Fruit fly (Drosophila melanogaster) whole organism, adult: ENCODE measurements around the gene Rad17.

Source experiments
- CG11617 ChIP-seq: fragments of 200-800 bp; sonication (Bioruptor generic); optimal IDR thresholded peaks from 2 replicates; lab custom pipeline; 2017; ENCODE audit warnings: mild to moderate bottlenecking, missing biosample characterization, missing genetic modification reagents, missing genetic modification characterization
- CG12768 ChIP-seq: fragments of 200-800 bp; sonication (Bioruptor generic); optimal IDR thresholded peaks from 2 replicates; lab custom pipeline; 2017; ENCODE audit warnings: missing biosample characterization, missing genetic modification characterization, mild to moderate bottlenecking, moderate library complexity, missing genetic modification reagents
- CG14711 ChIP-seq: fragments of 200-800 bp; sonication (Bioruptor generic); optimal IDR thresholded peaks from 2 replicates; lab custom pipeline; 2018; ENCODE audit warnings: missing biosample characterization, mild to moderate bottlenecking, missing genetic modification characterization, moderate library complexity
- CG1620 ChIP-seq: fragments of 200-800 bp; sonication (Bioruptor generic); optimal IDR thresholded peaks from 2 replicates; lab custom pipeline; 2016; ENCODE audit warnings: missing biosample characterization, missing genetic modification characterization
- CG33017 ChIP-seq: fragments of 200-800 bp; sonication (Bioruptor generic); optimal IDR thresholded peaks from 2 replicates; lab custom pipeline; 2018; ENCODE audit warnings: missing biosample characterization, mild to moderate bottlenecking, missing genetic modification characterization, moderate library complexity
- CG5204 ChIP-seq: fragments of 200-800 bp; sonication (Bioruptor generic); optimal IDR thresholded peaks from 2 replicates; lab custom pipeline; 2016; ENCODE audit warnings: missing biosample characterization, missing genetic modification characterization
- CG7045 ChIP-seq: fragments of 200-800 bp; sonication (Bioruptor generic); optimal IDR thresholded peaks from 2 replicates; lab custom pipeline; 2017; ENCODE audit warnings: missing biosample characterization, mild to moderate bottlenecking, missing genetic modification characterization
- CG7101 ChIP-seq: fragments of 200-800 bp; sonication (Bioruptor generic); optimal IDR thresholded peaks from 2 replicates; lab custom pipeline; 2018; ENCODE audit warnings: missing biosample characterization, mild to moderate bottlenecking, missing genetic modification characterization, moderate library complexity
- Clk ChIP-seq: fragments of 200-800 bp; sonication (Bioruptor generic); optimal IDR thresholded peaks from 2 replicates; lab custom pipeline; 2017; ENCODE audit warnings: missing biosample characterization, missing genetic modification characterization
- Crg-1 ChIP-seq: fragments of 200-800 bp; sonication (Bioruptor generic); optimal IDR thresholded peaks from 2 replicates; lab custom pipeline; 2016; ENCODE audit warnings: missing biosample characterization, missing genetic modification characterization
- Hr96 ChIP-seq: fragments of 200-800 bp; sonication (Bioruptor generic); optimal IDR thresholded peaks from 2 replicates; lab custom pipeline; 2016; ENCODE audit warnings: missing biosample characterization, missing genetic modification characterization
- Mnt ChIP-seq: fragments of 200-800 bp; sonication (Bioruptor generic); optimal IDR thresholded peaks from 2 replicates; lab custom pipeline; 2016; ENCODE audit warnings: missing biosample characterization, mild to moderate bottlenecking, missing genetic modification characterization
- bab1 ChIP-seq: fragments of 200-800 bp; sonication (Bioruptor generic); optimal IDR thresholded peaks from 3 replicates; lab custom pipeline; 2019; ENCODE audit warnings: missing biosample characterization, mild to moderate bottlenecking, missing genetic modification characterization, moderate library complexity
- cic ChIP-seq: fragments of 200-800 bp; sonication (Bioruptor generic); optimal IDR thresholded peaks from 2 replicates; lab custom pipeline; 2017; ENCODE audit warnings: missing biosample characterization, mild to moderate bottlenecking, missing genetic modification characterization, moderate library complexity
- cnc ChIP-seq, 2 experiments: fragments of >200 bp; optimal IDR thresholded peaks; 2 replicates each; lab custom pipeline; 2017
- kay ChIP-seq: fragments of 200-800 bp; sonication (Bioruptor generic); peaks from one replicate; lab custom pipeline; 2016; ENCODE audit warnings: missing biosample characterization, missing genetic modification characterization, borderline replicate concordance
- ovo ChIP-seq: fragments of 200-800 bp; sonication (Bioruptor generic); optimal IDR thresholded peaks from 2 replicates; lab custom pipeline; 2016; ENCODE audit warnings: missing biosample characterization, missing genetic modification characterization
- pad ChIP-seq: fragments of 200-800 bp; sonication (Bioruptor generic); optimal IDR thresholded peaks from 3 replicates; lab custom pipeline; 2017; ENCODE audit warnings: missing biosample characterization, missing genetic modification characterization, mild to moderate bottlenecking, moderate library complexity, missing genetic modification reagents
- tj ChIP-seq: fragments of 200-800 bp; sonication (Bioruptor generic); optimal IDR thresholded peaks from 3 replicates; lab custom pipeline; 2017; ENCODE audit warnings: missing biosample characterization, mild to moderate bottlenecking, missing genetic modification characterization, moderate library complexity
- toe ChIP-seq: fragments of 200-800 bp; sonication (Bioruptor generic); optimal IDR thresholded peaks from 2 replicates; lab custom pipeline; 2016; ENCODE audit warnings: missing biosample characterization, missing genetic modification characterization

Gene Rad17

DNA sequence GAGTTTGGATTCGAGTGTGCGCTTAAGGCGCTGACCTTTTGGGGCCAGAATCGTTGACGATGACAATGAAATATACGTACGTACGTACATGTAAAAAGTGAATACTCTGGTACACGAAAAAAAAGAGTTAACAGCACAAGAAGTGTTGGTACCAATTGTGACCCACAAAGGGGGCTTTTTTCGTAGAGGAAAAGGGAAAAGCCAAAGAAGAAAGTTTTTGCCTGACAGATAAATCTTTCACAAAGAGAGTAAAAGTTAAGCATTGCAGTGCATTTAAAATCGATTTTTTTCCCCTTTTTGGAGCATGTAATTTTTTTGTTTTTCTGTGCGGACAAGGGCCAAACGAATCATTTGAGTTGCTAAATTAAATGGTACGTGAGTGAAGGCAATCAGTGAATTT is 31.6 kb upstream of the Rad17 start:
- TF ChIP-seq CG7101 (tag; lab: Kevin White, UChicago) (no peak), CG7045 (GFP tag; lab: Kevin White, UChicago) (no peak), tj (GFP tag; lab: Kevin White, UChicago) (no peak), CG12768 (GFP tag; lab: Kevin White, UChicago) (no peak), CG5204 (GFP tag; lab: Kevin White, UChicago) (no peak), pad (GFP tag; lab: Kevin White, UChicago) (no peak), Crg-1 (GFP tag; lab: Kevin White, UChicago) (no peak), cic (GFP tag; lab: Kevin White, UChicago) (no peak), kay (no peak), CG33017 (tag; lab: Kevin White, UChicago) (no peak), Clk (GFP tag; lab: Kevin White, UChicago) (no peak), CG14711 (tag; lab: Kevin White, UChicago) (no peak), Mnt (no peak), bab1 (GFP tag; lab: Kevin White, UChicago) (no peak), toe (GFP tag; lab: Kevin White, UChicago) (no peak), Hr96 (GFP tag; lab: Kevin White, UChicago) (no peak), cnc (optimal IDR thresholded peaks at IDR 0.05; lab: Kevin White, UChicago) (no peak), CG1620 (no peak), ovo (GFP tag; lab: Kevin White, UChicago) (no peak)

DNA sequence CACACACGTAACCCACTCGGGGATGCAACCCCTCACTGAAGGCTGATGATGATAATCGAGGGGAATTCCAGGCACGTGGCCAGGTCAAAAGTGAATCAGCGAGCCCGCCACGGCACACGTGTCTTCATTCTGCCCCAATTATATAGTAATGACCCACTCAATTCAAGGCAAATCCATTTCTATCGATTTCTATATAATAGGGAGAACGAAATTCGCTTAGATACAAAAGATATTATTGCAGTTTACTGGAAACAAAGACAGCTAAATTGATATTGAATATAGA is 29.9 kb upstream of the Rad17 start:
- TF ChIP-seq cnc (optimal IDR thresholded peaks at IDR 0.05; lab: Kevin White, UChicago) = no peak
- TF ChIP-seq tj (GFP tag; lab: Kevin White, UChicago) = no peak
- TF ChIP-seq Hr96 (GFP tag; lab: Kevin White, UChicago) = no peak

DNA sequence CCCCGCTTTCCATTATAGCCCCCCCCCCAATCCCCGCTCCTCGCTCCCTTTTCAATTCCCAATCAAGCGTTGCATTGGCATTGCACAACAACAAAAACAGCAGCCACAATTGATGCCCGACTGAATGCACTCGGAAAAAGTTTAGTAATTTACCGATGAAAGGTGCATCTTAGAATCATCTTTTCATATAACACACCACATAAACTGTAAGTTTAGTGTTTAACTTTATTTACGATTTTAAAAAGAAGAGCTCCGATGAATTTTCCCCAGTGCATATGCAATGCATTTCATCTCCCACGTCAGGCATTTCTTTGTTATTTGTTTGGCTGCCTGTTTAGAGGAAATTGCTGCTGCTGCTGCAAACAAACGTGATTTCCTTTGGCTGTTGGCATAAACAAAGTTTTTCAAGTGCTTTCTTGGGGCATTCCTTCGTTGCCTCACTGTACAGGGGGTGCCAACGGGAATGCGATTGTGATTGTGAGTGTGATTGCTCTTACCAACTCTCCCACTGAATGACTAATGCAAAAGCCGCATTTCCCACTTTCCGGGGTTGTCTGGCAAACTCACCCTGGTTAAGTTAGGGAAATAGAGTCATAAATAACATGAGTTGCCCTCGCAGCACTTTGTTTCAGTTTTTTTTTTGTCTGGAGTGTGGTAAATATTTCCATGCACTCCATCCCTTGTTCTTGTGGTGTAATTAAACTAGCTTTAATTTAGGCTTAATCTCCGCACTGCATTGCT is 29.4 kb upstream of the Rad17 start:
- TF ChIP-seq Crg-1 (GFP tag; lab: Kevin White, UChicago) (no peak), CG1620 (no peak), CG14711 (tag; lab: Kevin White, UChicago) (peak; percentile 49), CG12768 (GFP tag; lab: Kevin White, UChicago) (peak; percentile 27), bab1 (GFP tag; lab: Kevin White, UChicago) (no peak), tj (GFP tag; lab: Kevin White, UChicago) (no peak), CG11617 (GFP tag; lab: Kevin White, UChicago) (no peak), toe (GFP tag; lab: Kevin White, UChicago) (no peak), Mnt (no peak), cnc (optimal IDR thresholded peaks at IDR 0.05; lab: Kevin White, UChicago) (no peak), CG33017 (tag; lab: Kevin White, UChicago) (peak; percentile 35), Hr96 (GFP tag; lab: Kevin White, UChicago) (no peak), kay (no peak), CG7101 (tag; lab: Kevin White, UChicago) (peak; percentile 11), cic (GFP tag; lab: Kevin White, UChicago) (no peak), CG7045 (GFP tag; lab: Kevin White, UChicago) (peak; percentile 41), CG5204 (GFP tag; lab: Kevin White, UChicago) (no peak), pad (GFP tag; lab: Kevin White, UChicago) (no peak), Clk (GFP tag; lab: Kevin White, UChicago) (no peak), ovo (GFP tag; lab: Kevin White, UChicago) (no peak)

DNA sequence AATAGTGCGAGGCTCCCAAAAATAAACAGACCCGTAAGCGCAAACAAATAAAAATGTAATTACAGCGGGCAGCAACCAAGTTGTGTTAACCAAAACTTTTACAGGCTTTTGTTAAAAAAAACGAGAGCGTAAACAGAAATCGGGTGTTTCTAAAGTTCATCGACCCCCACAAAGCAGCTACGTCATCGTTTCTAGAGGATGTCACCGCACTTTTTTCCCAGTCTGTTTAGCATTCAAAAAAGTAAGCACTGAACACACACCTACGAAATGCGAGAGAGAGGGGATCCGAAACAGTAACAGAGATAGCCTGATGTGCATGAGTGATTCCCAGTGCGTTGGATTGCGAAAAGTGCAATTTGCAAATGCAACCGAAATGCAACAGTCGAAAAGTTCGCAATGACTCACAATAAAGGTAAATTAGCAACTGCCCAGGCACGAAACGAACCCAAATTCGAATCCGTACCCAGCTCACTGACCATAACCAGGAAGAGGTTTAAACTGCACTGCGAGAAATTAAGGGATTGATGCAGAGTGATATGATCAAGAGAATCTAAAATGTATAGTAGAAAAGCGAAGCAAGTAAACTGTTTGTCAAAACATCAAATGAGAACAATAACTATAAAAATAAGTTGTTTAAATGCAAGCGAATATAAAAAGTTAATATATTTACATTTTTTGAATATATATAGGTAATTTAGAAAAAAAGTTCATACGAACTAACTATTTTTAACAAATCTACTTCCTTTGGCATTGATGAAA is 28.2 kb upstream of the Rad17 start:
- peak; percentile 84 for TF ChIP-seq tj (GFP tag; lab: Kevin White, UChicago)
- no peak for TF ChIP-seq Hr96 (GFP tag; lab: Kevin White, UChicago)

DNA sequence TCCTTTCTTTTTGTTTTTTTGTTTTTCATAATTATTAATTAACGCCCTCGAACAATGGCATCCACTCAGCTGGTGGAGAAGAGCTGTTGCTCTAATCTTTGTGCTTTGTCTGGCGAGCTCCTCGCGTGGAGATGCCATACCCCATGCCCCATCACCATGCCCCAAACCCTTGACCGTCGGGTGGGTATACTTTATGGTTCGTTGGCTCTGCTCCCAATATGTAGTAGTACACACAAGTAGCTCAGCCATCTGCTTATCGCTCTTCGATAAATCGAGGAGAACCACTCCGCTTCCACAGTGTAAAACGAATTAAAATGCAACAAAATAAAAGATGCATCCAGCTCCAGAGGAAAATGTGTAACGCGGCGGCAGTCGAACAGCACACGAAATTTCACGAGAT is 27.1 kb upstream of the Rad17 start:
- TF ChIP-seq CG7045 (GFP tag; lab: Kevin White, UChicago) = no peak

DNA sequence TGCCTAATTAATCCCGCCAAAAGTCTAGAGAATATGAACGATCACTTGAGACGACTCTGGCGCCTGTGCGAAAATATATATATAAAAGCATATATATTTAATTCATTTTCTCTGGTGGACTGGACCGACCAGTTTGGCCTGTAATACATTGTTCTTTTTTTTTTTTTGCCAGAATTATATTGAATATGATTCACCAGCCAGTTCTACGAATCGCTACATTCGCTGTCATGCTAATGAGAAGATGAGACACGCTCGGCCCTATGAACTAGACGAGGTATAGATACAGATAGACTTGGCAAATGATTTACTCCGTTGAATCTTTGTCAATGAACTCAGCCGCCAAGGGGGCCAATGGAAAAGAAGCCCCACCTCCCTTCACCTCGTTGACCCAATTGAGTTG is 24.3 kb upstream of the Rad17 start:
- TF ChIP-seq tj (GFP tag; lab: Kevin White, UChicago) (no peak), bab1 (GFP tag; lab: Kevin White, UChicago) (no peak), CG1620 (no peak)

DNA sequence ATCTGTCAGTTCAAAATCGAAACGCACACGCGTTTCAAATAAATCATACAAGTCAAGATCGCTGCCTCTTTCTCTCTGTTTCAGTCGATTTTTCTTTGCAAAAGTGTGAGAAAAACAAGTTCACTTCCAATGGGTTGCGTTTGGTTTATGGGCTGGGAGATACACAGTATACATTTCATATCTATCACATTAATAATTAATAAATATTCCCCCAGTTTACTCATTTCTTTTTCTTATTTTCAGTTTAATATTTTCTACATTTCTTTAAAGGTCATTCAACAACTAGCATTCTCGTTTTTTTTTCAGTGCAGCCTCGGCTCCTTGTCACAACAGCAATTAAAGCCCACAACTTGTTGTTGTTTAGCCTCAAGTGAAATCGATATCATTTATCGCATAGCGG is 20.9 kb upstream of the Rad17 start:
- TF ChIP-seq Clk (GFP tag; lab: Kevin White, UChicago) (no peak), CG11617 (GFP tag; lab: Kevin White, UChicago) (no peak), CG5204 (GFP tag; lab: Kevin White, UChicago) (no peak), cic (GFP tag; lab: Kevin White, UChicago) (no peak), CG7045 (GFP tag; lab: Kevin White, UChicago) (no peak), CG14711 (tag; lab: Kevin White, UChicago) (no peak), cnc (optimal IDR thresholded peaks at IDR 0.05; lab: Kevin White, UChicago) (no peak), CG7101 (tag; lab: Kevin White, UChicago) (no peak), pad (GFP tag; lab: Kevin White, UChicago) (no peak), CG12768 (GFP tag; lab: Kevin White, UChicago) (no peak), Mnt (no peak), Crg-1 (GFP tag; lab: Kevin White, UChicago) (no peak), ovo (GFP tag; lab: Kevin White, UChicago) (no peak), CG33017 (tag; lab: Kevin White, UChicago) (no peak)
